Fruit fly (Drosophila melanogaster) whole organism, embryonic: Measurements from ENCODE around the gene osp.

ENCODE experiments used
- CG10267 ChIP-seq: fragments of 200-800 bp; sonication (Bioruptor generic); optimal IDR thresholded peaks from 2 replicates; lab custom pipeline; 2018; ENCODE audit warnings: missing biosample characterization, mild to moderate bottlenecking, missing genetic modification characterization, moderate library complexity
- CG12299 ChIP-seq: fragments of 200-800 bp; sonication (Bioruptor generic); optimal IDR thresholded peaks from 2 replicates; lab custom pipeline; 2018; ENCODE audit warnings: missing biosample characterization, mild to moderate bottlenecking, missing genetic modification characterization
- CG12769 ChIP-seq: fragments of 200-800 bp; sonication (Bioruptor generic); optimal IDR thresholded peaks from 2 replicates; lab custom pipeline; 2019; ENCODE audit warnings: missing biosample characterization, mild to moderate bottlenecking, missing genetic modification characterization, moderate library complexity
- CG14441 ChIP-seq: fragments of 200-800 bp; sonication (Bioruptor generic); IDR thresholded peaks from 2 replicates; pipeline ENCODE4 v1.3.6; 2022; ENCODE audit warnings: missing biosample characterization, missing genetic modification characterization
- CG15479 ChIP-seq: fragments of 200-800 bp; sonication (Bioruptor generic); optimal IDR thresholded peaks from 3 replicates; lab custom pipeline; 2019; ENCODE audit warnings: missing biosample characterization, mild to moderate bottlenecking, missing genetic modification characterization, moderate library complexity
- CG17802 ChIP-seq: fragments of 200-800 bp; sonication (Bioruptor generic); optimal IDR thresholded peaks from 2 replicates; lab custom pipeline; 2018; ENCODE audit warnings: missing biosample characterization, mild to moderate bottlenecking, missing genetic modification characterization, moderate library complexity
- CG17912 ChIP-seq: fragments of 200-800 bp; sonication (Bioruptor generic); optimal IDR thresholded peaks from 2 replicates; lab custom pipeline; 2018; ENCODE audit warnings: missing biosample characterization, mild to moderate bottlenecking, missing genetic modification characterization
- CG31441 ChIP-seq: fragments of 200-800 bp; sonication (Bioruptor generic); IDR thresholded peaks from 2 replicates; pipeline ENCODE4 v1.3.6; 2022; ENCODE audit warnings: missing biosample characterization, missing genetic modification characterization
- CG32532 ChIP-seq: fragments of 200-800 bp; sonication (Bioruptor generic); IDR thresholded peaks from 2 replicates; pipeline ENCODE4 v1.3.6; 2022; ENCODE audit warnings: missing biosample characterization, missing genetic modification characterization
- CG33557 ChIP-seq: fragments of 200-800 bp; sonication (Bioruptor generic); optimal IDR thresholded peaks from 2 replicates; lab custom pipeline; 2019; ENCODE audit warnings: missing biosample characterization, mild to moderate bottlenecking, missing genetic modification characterization, moderate library complexity
- CG4328 ChIP-seq: fragments of 200-800 bp; sonication (Bioruptor generic); optimal IDR thresholded peaks from 3 replicates; lab custom pipeline; 2017; ENCODE audit warnings: missing biosample characterization, missing genetic modification reagents, missing genetic modification characterization
- CG6654 ChIP-seq: fragments of 200-800 bp; sonication (Bioruptor generic); optimal IDR thresholded peaks from 2 replicates; lab custom pipeline; 2017; ENCODE audit warnings: missing biosample characterization, mild to moderate bottlenecking, missing genetic modification characterization
- CG8944 ChIP-seq: fragments of 200-800 bp; sonication (Bioruptor generic); optimal IDR thresholded peaks from 3 replicates; lab custom pipeline; 2016; ENCODE audit warnings: missing biosample characterization, missing genetic modification characterization
- CG9727 ChIP-seq: fragments of 200-800 bp; sonication (Bioruptor generic); optimal IDR thresholded peaks from 3 replicates; lab custom pipeline; 2017; ENCODE audit warnings: missing biosample characterization, mild to moderate bottlenecking, missing genetic modification characterization
- Drgx ChIP-seq: fragments of 200-800 bp; sonication (Bioruptor generic); IDR thresholded peaks from 2 replicates; pipeline ENCODE4 v1.3.6; 2022; ENCODE audit warnings: missing biosample characterization, missing genetic modification characterization
- Fer3 ChIP-seq: fragments of 200-800 bp; sonication (Bioruptor generic); optimal IDR thresholded peaks from 2 replicates; lab custom pipeline; 2018; ENCODE audit warnings: missing biosample characterization, mild to moderate bottlenecking, missing genetic modification characterization, moderate library complexity
- H15 ChIP-seq: fragments of 200-800 bp; sonication (Bioruptor generic); IDR thresholded peaks from 3 replicates; pipeline ENCODE4 v1.3.6; 2022; ENCODE audit warnings: missing biosample characterization, missing genetic modification characterization
- HmgZ ChIP-seq: fragments of 200-800 bp; sonication (Bioruptor generic); optimal IDR thresholded peaks from 2 replicates; lab custom pipeline; 2018; ENCODE audit warnings: missing biosample characterization, mild to moderate bottlenecking, missing genetic modification characterization
- Hr3 ChIP-seq: fragments of 200-800 bp; sonication (Bioruptor generic); optimal IDR thresholded peaks from 3 replicates; lab custom pipeline; 2016; ENCODE audit warnings: missing biosample characterization, missing genetic modification characterization
- Mes4 ChIP-seq: fragments of 200-800 bp; sonication (Bioruptor generic); optimal IDR thresholded peaks from 2 replicates; lab custom pipeline; 2016; ENCODE audit warnings: missing biosample characterization, missing genetic modification characterization
- NC2α ChIP-seq: fragments of 200-800 bp; sonication (Bioruptor generic); optimal IDR thresholded peaks from 2 replicates; lab custom pipeline; 2016; ENCODE audit warnings: missing biosample characterization, missing genetic modification characterization
- Neu2 ChIP-seq: fragments of 200-800 bp; sonication (Bioruptor generic); optimal IDR thresholded peaks from 3 replicates; lab custom pipeline; 2016; ENCODE audit warnings: missing biosample characterization, missing genetic modification characterization, borderline replicate concordance
- Nf-YA ChIP-seq: fragments of 200-800 bp; sonication (Bioruptor generic); IDR thresholded peaks from 2 replicates; pipeline ENCODE4 v1.3.6; 2022; ENCODE audit warnings: missing biosample characterization, missing genetic modification characterization
- Nf-YB ChIP-seq: fragments of 200-800 bp; sonication (Bioruptor generic); optimal IDR thresholded peaks from 3 replicates; lab custom pipeline; 2019; ENCODE audit warnings: missing biosample characterization, mild to moderate bottlenecking, missing genetic modification characterization, moderate library complexity
- Opbp ChIP-seq: fragments of 200-800 bp; sonication (Bioruptor generic); IDR thresholded peaks from 3 replicates; pipeline ENCODE4 v1.3.6; 2022; ENCODE audit warnings: missing biosample characterization, missing genetic modification characterization; ENCODE audit not compliant: partially characterized antibody
- Rfx ChIP-seq: fragments of 200-800 bp; sonication (Bioruptor generic); IDR thresholded peaks from 2 replicates; pipeline ENCODE4 v1.3.6; 2022; ENCODE audit warnings: missing biosample characterization, missing genetic modification characterization
- Sox102F ChIP-seq: fragments of 200-800 bp; sonication (Bioruptor generic); optimal IDR thresholded peaks from 2 replicates; lab custom pipeline; 2018; ENCODE audit warnings: missing biosample characterization, mild to moderate bottlenecking, missing genetic modification characterization, moderate library complexity
- ase ChIP-seq: fragments of 200-800 bp; sonication (Bioruptor generic); IDR thresholded peaks from 3 replicates; pipeline ENCODE4 v1.3.6; 2022; ENCODE audit warnings: missing biosample characterization, missing genetic modification characterization
- btn ChIP-seq: fragments of 200-800 bp; sonication (Bioruptor generic); optimal IDR thresholded peaks from 2 replicates; lab custom pipeline; 2016; ENCODE audit warnings: missing biosample characterization, missing genetic modification characterization
- cas ChIP-seq: fragments of 200-800 bp; sonication (Bioruptor generic); IDR thresholded peaks from 2 replicates; pipeline ENCODE4 v1.3.6; 2022; ENCODE audit warnings: missing biosample characterization, missing genetic modification characterization
- corto ChIP-seq: fragments of 200-800 bp; sonication (Bioruptor generic); optimal IDR thresholded peaks from 2 replicates; lab custom pipeline; 2016; ENCODE audit warnings: missing biosample characterization, mild to moderate bottlenecking, missing genetic modification characterization, moderate library complexity
- croc ChIP-seq: fragments of 200-800 bp; sonication (Bioruptor generic); conservative IDR thresholded peaks from 3 replicates; pipeline ENCODE4 v1.3.6; 2022; ENCODE audit warnings: missing biosample characterization, missing genetic modification characterization
- dm ChIP-seq: fragments of 200-800 bp; sonication (Bioruptor generic); optimal IDR thresholded peaks from 3 replicates; lab custom pipeline; 2016; ENCODE audit warnings: missing biosample characterization, missing genetic modification characterization
- fd96Cb ChIP-seq: fragments of 200-800 bp; sonication (Bioruptor generic); optimal IDR thresholded peaks from 2 replicates; lab custom pipeline; 2018; ENCODE audit warnings: missing biosample characterization, mild to moderate bottlenecking, missing genetic modification characterization, moderate library complexity
- ftz-f1 ChIP-seq: fragments of 200-800 bp; sonication (Bioruptor generic); optimal IDR thresholded peaks from 2 replicates; lab custom pipeline; 2016; ENCODE audit warnings: missing biosample characterization, missing genetic modification characterization
- gcm2 ChIP-seq: fragments of 200-800 bp; sonication (Bioruptor generic); optimal IDR thresholded peaks from 2 replicates; lab custom pipeline; 2016; ENCODE audit warnings: missing biosample characterization, missing genetic modification characterization
- hb ChIP-seq: fragments of 200-800 bp; sonication (Bioruptor generic); IDR thresholded peaks from 3 replicates; pipeline ENCODE4 v1.3.6; 2022; ENCODE audit warnings: missing biosample characterization, missing genetic modification characterization; ENCODE audit not compliant: partially characterized antibody
- ind ChIP-seq: fragments of 200-800 bp; sonication (Bioruptor generic); optimal IDR thresholded peaks from 3 replicates; lab custom pipeline; 2016; ENCODE audit warnings: missing biosample characterization, missing genetic modification characterization
- lmd ChIP-seq: fragments of 200-800 bp; sonication (Bioruptor generic); IDR thresholded peaks from 2 replicates; pipeline ENCODE4 v1.3.6; 2022; ENCODE audit warnings: missing biosample characterization, missing genetic modification characterization
- phol ChIP-seq: fragments of 200-800 bp; sonication (Bioruptor generic); optimal IDR thresholded peaks from 3 replicates; lab custom pipeline; 2018; ENCODE audit warnings: missing biosample characterization, mild to moderate bottlenecking, missing genetic modification characterization, moderate library complexity
- pros ChIP-seq: fragments of 200-800 bp; sonication (Bioruptor generic); optimal IDR thresholded peaks from 3 replicates; lab custom pipeline; 2019; ENCODE audit warnings: missing biosample characterization, mild to moderate bottlenecking, missing genetic modification characterization, moderate library complexity
- psq ChIP-seq: fragments of 200-800 bp; sonication (Bioruptor generic); optimal IDR thresholded peaks from 2 replicates; lab custom pipeline; 2017; ENCODE audit warnings: missing biosample characterization, missing genetic modification characterization
- sima ChIP-seq: fragments of 200-800 bp; sonication (Bioruptor generic); optimal IDR thresholded peaks from 2 replicates; lab custom pipeline; 2016; ENCODE audit warnings: missing biosample characterization, missing genetic modification characterization
- sna ChIP-seq: fragments of 200-800 bp; sonication (Bioruptor generic); IDR thresholded peaks from 2 replicates; pipeline ENCODE4 v1.3.6; 2022; ENCODE audit warnings: missing biosample characterization, missing genetic modification characterization; ENCODE audit not compliant: partially characterized antibody
- toy ChIP-seq: fragments of 200-800 bp; sonication (Bioruptor generic); IDR thresholded peaks from 2 replicates; pipeline ENCODE4 v1.3.6; 2022; ENCODE audit warnings: missing biosample characterization, missing genetic modification characterization
- twi ChIP-seq: fragments of 200-800 bp; optimal IDR thresholded peaks from 2 replicates; lab custom pipeline; 2019; ENCODE audit warnings: missing biosample characterization, mild to moderate bottlenecking, missing genetic modification characterization, moderate library complexity
- unpg ChIP-seq: fragments of 200-800 bp; sonication (Bioruptor generic); optimal IDR thresholded peaks from 3 replicates; lab custom pipeline; 2018; ENCODE audit warnings: missing biosample characterization, mild to moderate bottlenecking, missing genetic modification characterization, moderate library complexity
- vnd ChIP-seq: fragments of 200-800 bp; sonication (Bioruptor generic); IDR thresholded peaks from 3 replicates; pipeline ENCODE4 v1.3.6; 2022; ENCODE audit warnings: missing biosample characterization, missing genetic modification characterization; ENCODE audit not compliant: partially characterized antibody
- wek ChIP-seq: fragments of 200-800 bp; sonication (Bioruptor generic); optimal IDR thresholded peaks from 3 replicates; lab custom pipeline; 2018; ENCODE audit warnings: missing biosample characterization, mild to moderate bottlenecking, missing genetic modification characterization, moderate library complexity

osp gene

DNA sequence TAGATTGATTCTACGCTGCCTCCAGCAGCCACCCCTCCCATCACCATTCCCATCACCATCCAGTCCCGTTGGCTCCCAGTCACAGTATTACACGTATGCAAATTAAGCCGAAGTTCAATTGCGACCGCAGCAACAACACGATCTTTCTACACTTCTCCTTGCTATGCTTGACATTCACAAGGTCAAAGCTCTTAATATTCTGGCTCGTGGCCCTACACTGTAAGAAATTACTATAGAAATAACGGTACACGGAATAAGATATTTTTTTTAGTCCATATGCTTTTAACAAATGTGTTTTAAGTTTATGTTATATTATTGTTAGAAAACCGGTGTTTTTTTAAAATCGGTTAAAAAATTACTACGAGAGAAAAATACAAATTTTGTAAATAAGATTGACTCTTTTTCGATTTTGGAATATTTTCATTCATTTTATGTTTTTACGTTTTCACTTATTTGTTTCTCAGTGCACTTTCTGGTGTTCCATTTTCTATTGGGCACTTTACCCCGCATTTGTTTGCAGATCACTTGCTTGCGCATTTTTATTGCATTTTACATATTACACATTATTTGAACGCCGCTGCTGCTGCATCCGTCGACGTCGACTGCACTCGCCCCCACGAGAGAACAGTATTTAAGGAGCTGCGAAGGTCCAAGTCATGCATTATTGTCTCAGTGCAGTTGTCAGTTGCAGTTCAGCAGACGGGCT, 74.1 kb downstream of the osp start, which contains the start of the genes Adh and Adhr (continued):
- TF ChIP-seq btn (GFP tag; lab: Kevin White, UChicago) (no peak), CG32532 (GFP tag; lab: Robert Waterston, UW) (peak; percentile 85), Drgx (peak; percentile 77; the same call in 1 of the 2 replicates), cas (no peak), croc (GFP tag; lab: Robert Waterston, UW) (peak; percentile 47; the same call in 2 of the 3 replicates), hb (GFP tag; lab: Robert Waterston, UW) (no peak), CG4328 (GFP tag; lab: Kevin White, UChicago) (peak; percentile 59), CG6654 (GFP tag; lab: Kevin White, UChicago) (peak; percentile 13), Sox102F (peak; percentile 88), twi (tag; lab: Kevin White, UChicago) (peak; percentile 17), vnd (no peak), Neu2 (no peak), CG17802 (tag; lab: Kevin White, UChicago) (no peak), CG12299 (tag; lab: Kevin White, UChicago) (peak; percentile 54), Fer3 (peak; percentile 80), wek (no peak), unpg (GFP tag; lab: Kevin White, UChicago) (peak; percentile 85), Mes4 (GFP tag; lab: Kevin White, UChicago) (peak; percentile 30), CG31441 (GFP tag; lab: Robert Waterston, UW) (peak; percentile 83), CG17912 (GFP tag; lab: Kevin White, UChicago) (no peak), CG14441 (GFP tag; lab: Robert Waterston, UW) (peak; percentile 44; the same call in 1 of the 2 replicates), lmd (GFP tag; lab: Robert Waterston, UW) (peak; percentile 79), phol (peak; percentile 85), Hr3 (GFP tag; lab: Kevin White, UChicago) (peak; percentile 73), fd96Cb (tag; lab: Kevin White, UChicago) (peak; percentile 73), HmgZ (tag; lab: Kevin White, UChicago) (peak; percentile 58), CG10267 (tag; lab: Kevin White, UChicago) (peak; percentile 75), NC2α (GFP tag; lab: Kevin White, UChicago) (no peak), CG15479 (no peak), CG12769 (peak; percentile 10), ind (GFP tag; lab: Kevin White, UChicago) (peak; percentile 67), corto (GFP tag; lab: Kevin White, UChicago) (no peak), gcm2 (GFP tag; lab: Kevin White, UChicago) (no peak), psq (peak; percentile 39), sna (GFP tag; lab: Robert Waterston, UW) (no peak), Nf-YA (GFP tag; lab: Robert Waterston, UW) (0 out of 2 replicates have a peak, but pooled peaks have one; percentile 36), pros (GFP tag; lab: Kevin White, UChicago) (no peak), H15 (GFP tag; lab: Robert Waterston, UW) (0 out of 3 replicates have a peak, but pooled peaks have one; percentile 33), Nf-YB (GFP tag; lab: Kevin White, UChicago) (peak; percentile 61), ase (GFP tag; lab: Robert Waterston, UW) (peak; percentile 71; the same call in 2 of the 3 replicates), sima (peak; percentile 10), dm (GFP tag; lab: Kevin White, UChicago) (peak; percentile 50), Rfx (GFP tag; lab: Robert Waterston, UW) (peak; percentile 80), CG8944 (GFP tag; lab: Kevin White, UChicago) (peak; percentile 47), Opbp (GFP tag; lab: Robert Waterston, UW) (no peak), CG33557 (GFP tag; lab: Kevin White, UChicago) (no peak), ftz-f1 (peak; percentile 20), CG9727 (GFP tag; lab: Kevin White, UChicago) (peak; percentile 80), toy (GFP tag; lab: Robert Waterston, UW) (no peak)
